Comparison of ENCODE assay signal across 4 worm cellular contexts in the genomic region with DNA sequence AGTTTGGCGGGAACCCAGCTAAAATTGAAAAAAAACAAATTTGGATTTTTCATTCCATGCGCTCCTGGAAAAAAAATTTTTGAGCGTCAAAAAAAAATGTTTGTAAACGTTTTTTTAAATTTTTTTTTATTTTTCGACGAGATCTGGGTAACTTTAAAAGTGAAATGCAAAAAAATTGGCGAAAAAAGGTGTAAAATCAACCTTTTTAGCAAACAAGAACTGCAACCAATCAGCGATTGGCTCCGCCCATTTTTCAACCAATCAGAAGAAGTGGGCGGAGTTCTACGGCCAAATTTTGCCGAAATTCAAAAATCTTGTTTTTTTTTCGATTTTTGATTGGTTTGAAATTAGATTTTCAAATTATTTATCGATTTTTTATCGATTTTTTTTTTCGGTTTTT.
TF ChIP-seq lines count a peak whose summit lies in the region.

No protein-coding gene starts in this region.

TF ChIP-seq in whole organism, L3 larva, 47 proteins besides CTCF, POLR2A, EP300 and RAD21:
- TF ChIP-seq elt-1 (tag; optimal IDR thresholded peaks at IDR 0.05; lab: Kevin White, UChicago) (no peak), hmg-11 (tag; optimal IDR thresholded peaks at IDR 0.05; lab: Kevin White, UChicago) (no peak), nfya-1 (tag; optimal IDR thresholded peaks at IDR 0.05; lab: Kevin White, UChicago; ENCODE audit: insufficient read depth) (peak; percentile 70)

TF ChIP-seq in whole organism, L4 larva, 104 proteins besides CTCF, POLR2A, EP300 and RAD21:
- TF ChIP-seq D1046.2 (GFP tag; IDR thresholded peaks at IDR 0.05; lab: Robert Waterston, UW) (no peak), ceh-28 (tag; optimal IDR thresholded peaks at IDR 0.05; lab: Kevin White, UChicago) (peak; percentile 3)

TF ChIP-seq in whole organism, late embryonic, 69 proteins besides CTCF, POLR2A, EP300 and RAD21:
- TF ChIP-seq nfya-1 (tag; optimal IDR thresholded peaks at IDR 0.05; lab: Kevin White, UChicago) (peak; percentile 72), Y22D7AL.16 (tag; optimal IDR thresholded peaks at IDR 0.05; lab: Kevin White, UChicago) (no peak)

TF ChIP-seq in whole organism, young adult, 124 proteins besides CTCF, POLR2A, EP300 and RAD21:
- TF ChIP-seq nfyb-1 (GFP tag; IDR thresholded peaks at IDR 0.05; lab: Robert Waterston, UW) (peak; percentile 71; the same call in 1 of the 2 replicates), B0019.2 (GFP tag; conservative IDR thresholded peaks at IDR 0.05; lab: Robert Waterston, UW) (no peak), egl-18 (GFP tag; IDR thresholded peaks at IDR 0.05; lab: Robert Waterston, UW) (no peak)
